Fruit fly (Drosophila melanogaster): ENCODE data around the gene REPTOR.
A peak's percentile ranks its signal among the peaks of the same experiment; 100 is the strongest.

The REPTOR gene

DNA sequence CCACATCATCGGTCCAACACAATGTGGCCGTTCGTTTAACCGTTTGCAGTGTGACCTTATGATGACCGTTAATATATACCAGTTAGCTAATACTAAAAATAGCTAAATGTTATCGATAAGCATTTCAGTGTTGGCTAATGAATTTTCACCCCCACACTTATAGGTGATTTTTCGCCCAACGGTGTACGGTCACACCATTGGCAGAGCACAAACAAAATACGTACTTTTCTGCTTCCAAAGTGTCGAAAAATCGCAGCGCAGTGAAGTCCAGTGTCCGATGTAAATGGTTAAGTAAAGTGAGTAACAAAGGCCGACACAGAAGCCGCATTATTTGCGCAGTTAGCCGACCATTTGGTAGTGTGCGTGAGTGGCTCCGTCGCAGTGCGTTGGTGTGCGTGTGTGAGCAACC, 42.9 kb upstream of the REPTOR start, which contains the start of the genes Syx18 and atl (continued):
- TF ChIP-seq nerfin-1 (tag; optimal IDR thresholded peaks at IDR 0.05) (no peak), fd3F (GFP tag; optimal IDR thresholded peaks at IDR 0.05) (no peak), Sox102F (GFP tag; optimal IDR thresholded peaks at IDR 0.05) (no peak), Rfx (GFP tag; IDR thresholded peaks at IDR 0.05) (peak; percentile 63), hth (optimal IDR thresholded peaks at IDR 0.05) (no peak), Doc2 (GFP tag; IDR thresholded peaks at IDR 0.05) (no peak), Oaz (GFP tag; IDR thresholded peaks at IDR 0.05) (no peak), CG13424 (tag; optimal IDR thresholded peaks at IDR 0.05) (no peak), tna (GFP tag; IDR thresholded peaks at IDR 0.05; ENCODE audit: partially characterized antibody) (no peak), her (GFP tag; optimal IDR thresholded peaks at IDR 0.05) (no peak), CG17359 (tag; optimal IDR thresholded peaks at IDR 0.05) (no peak), Hr78 (GFP tag; optimal IDR thresholded peaks at IDR 0.05) (no peak), wdn (GFP tag; IDR thresholded peaks at IDR 0.05) (no peak), dati (GFP tag; IDR thresholded peaks at IDR 0.05) (no peak), Gsc (GFP tag; IDR thresholded peaks at IDR 0.05) (no peak), CG7839 (tag; optimal IDR thresholded peaks at IDR 0.05) (no peak), CG9797 (GFP tag; optimal IDR thresholded peaks at IDR 0.05) (peak; percentile 100), CG18619 (GFP tag; optimal IDR thresholded peaks at IDR 0.05) (no peak), hb (GFP tag; IDR thresholded peaks at IDR 0.05; ENCODE audit: partially characterized antibody) (no peak), pita (GFP tag; optimal IDR thresholded peaks at IDR 0.05) (no peak), bcd (GFP tag; optimal IDR thresholded peaks at IDR 0.05) (peak; percentile 15), h (optimal IDR thresholded peaks at IDR 0.05) (no peak), Gug (GFP tag; IDR thresholded peaks at IDR 0.05) (no peak), NfI (GFP tag; optimal IDR thresholded peaks at IDR 0.05) (peak; percentile 5), bab2 (GFP tag; optimal IDR thresholded peaks at IDR 0.05) (no peak), lilli (GFP tag; optimal IDR thresholded peaks at IDR 0.05) (no peak), ttk (GFP tag; IDR thresholded peaks at IDR 0.05) (no peak), CG13624 (GFP tag; optimal IDR thresholded peaks at IDR 0.05) (no peak), CG10209 (GFP tag; optimal IDR thresholded peaks at IDR 0.05) (no peak), sc (optimal IDR thresholded peaks at IDR 0.05) (no peak), sc (GFP tag; optimal IDR thresholded peaks at IDR 0.05) (no peak), salm (tag; optimal IDR thresholded peaks at IDR 0.05) (no peak), D (optimal IDR thresholded peaks at IDR 0.05) (peak; percentile 82), D (GFP tag; optimal IDR thresholded peaks at IDR 0.05) (no peak), ERR (GFP tag; optimal IDR thresholded peaks at IDR 0.05) (no peak), Hr51 (GFP tag; optimal IDR thresholded peaks at IDR 0.05) (no peak), eyg (GFP tag; optimal IDR thresholded peaks at IDR 0.05) (no peak), ems (GFP tag; optimal IDR thresholded peaks at IDR 0.05) (peak; percentile 54), dpn (GFP tag; optimal IDR thresholded peaks at IDR 0.05) (peak in 1 of 2 experiments; percentile 20), CG3281 (GFP tag; optimal IDR thresholded peaks at IDR 0.05) (no peak), CG6791 (GFP tag; IDR thresholded peaks at IDR 0.05; ENCODE audit: partially characterized antibody) (no peak), CG1529 (GFP tag; optimal IDR thresholded peaks at IDR 0.05) (no peak), nom (GFP tag; optimal IDR thresholded peaks at IDR 0.05) (peak; percentile 34), CG1602 (GFP tag; optimal IDR thresholded peaks at IDR 0.05) (no peak), eve (GFP tag; optimal IDR thresholded peaks at IDR 0.05) (no peak), crol (GFP tag; IDR thresholded peaks at IDR 0.05) (no peak), HLH3B (GFP tag; IDR thresholded peaks at IDR 0.05) (no peak), CTCF (GFP tag; optimal IDR thresholded peaks at IDR 0.05) (no peak), Rx (GFP tag; IDR thresholded peaks at IDR 0.05) (no peak), CG4424 (GFP tag; optimal IDR thresholded peaks at IDR 0.05) (no peak), PHDP (tag; optimal IDR thresholded peaks at IDR 0.05) (peak; percentile 32), CG1792 (GFP tag; optimal IDR thresholded peaks at IDR 0.05) (no peak), CG15011 (GFP tag; optimal IDR thresholded peaks at IDR 0.05) (no peak)
